Worm (Caenorhabditis elegans) whole organism, L4/young adult: Measurements from ENCODE around the gene nhr-117.

Experiments
- W03F9.2 ChIP-seq: fragments of 150-350 bp; optimal IDR thresholded peaks from 2 replicates; lab custom pipeline; 2014; ENCODE audit warnings: missing biosample characterization, missing genetic modification characterization
- dao-5 ChIP-seq: sonication (generic microtip); optimal IDR thresholded peaks from 2 replicates; lab custom pipeline; 2016; ENCODE audit warnings: missing genotype, missing genetic modification characterization, moderate library complexity, missing compliant biosample characterization
- him-1 ChIP-seq: sonication (generic microtip); optimal IDR thresholded peaks from 2 replicates; lab custom pipeline; 2016; ENCODE audit warnings: missing genotype, missing genetic modification reagents, missing genetic modification characterization, missing compliant biosample characterization

DNA sequence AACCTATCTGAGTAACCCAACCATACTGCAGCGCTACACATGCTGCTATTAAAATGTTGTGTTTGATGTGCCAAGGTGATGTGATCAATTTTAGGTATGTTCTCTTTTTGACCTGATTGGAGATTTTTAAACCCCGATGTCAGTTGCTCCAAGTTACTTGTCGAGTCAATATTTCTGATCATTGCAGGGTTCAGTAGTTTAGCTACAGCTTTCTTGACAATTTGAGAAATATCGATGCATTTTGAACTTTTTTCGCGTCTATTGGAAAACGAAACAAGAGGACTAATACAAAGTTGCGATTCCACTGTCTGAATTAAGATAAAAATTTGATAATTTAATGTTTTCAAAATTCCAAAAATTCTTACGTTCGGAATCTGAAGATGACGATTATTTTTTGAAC, 2.1 kb upstream of the nhr-117 start:
- TF ChIP-seq W03F9.2 = no peak
- no peak for TF ChIP-seq him-1 (tag; lab: Kevin White, UChicago)
- no peak for TF ChIP-seq dao-5
